Worm (Caenorhabditis elegans): ENCODE data around the gene eral-1.

The eral-1 gene

ce11 chrII:9621913-9622348 is 32.4 kb upstream of the eral-1 start (continued):
- TF ChIP-seq ekl-4 (GFP tag; IDR thresholded peaks at IDR 0.05): no peak
- no peak for TF ChIP-seq chd-7 (tag; optimal IDR thresholded peaks at IDR 0.05)
- no peak for TF ChIP-seq F49E8.2 (tag; optimal IDR thresholded peaks at IDR 0.05; ENCODE audit: insufficient read depth)
- no peak for TF ChIP-seq hmg-1.2 (GFP tag; IDR thresholded peaks at IDR 0.05)
- no peak for TF ChIP-seq C17E4.6 (GFP tag; IDR thresholded peaks at IDR 0.05)
- no peak for TF ChIP-seq ZK185.1 (tag; optimal IDR thresholded peaks at IDR 0.05; ENCODE audit: poor library complexity, severe bottlenecking)
- no peak for TF ChIP-seq nfyb-1 (GFP tag; IDR thresholded peaks at IDR 0.05)
- TF ChIP-seq F10E7.11 (tag; optimal IDR thresholded peaks at IDR 0.05): no peak
- no peak for TF ChIP-seq repo-1 (tag; optimal IDR thresholded peaks at IDR 0.05)
- no peak for TF ChIP-seq ceh-58 (GFP tag; IDR thresholded peaks at IDR 0.05)
- TF ChIP-seq snpc-1.1 (tag; optimal IDR thresholded peaks at IDR 0.05; ENCODE audit: insufficient read depth): no peak
- TF ChIP-seq pbrm-1 (GFP tag; IDR thresholded peaks at IDR 0.05): 0 out of 2 replicates have a peak, but pooled peaks have one; percentile 25
- TF ChIP-seq F23B12.7 (tag; optimal IDR thresholded peaks at IDR 0.05; ENCODE audit: insufficient read depth): no peak
- TF ChIP-seq Y95B8A.8 (GFP tag; IDR thresholded peaks at IDR 0.05): no peak
- no peak for TF ChIP-seq tbp1 (GFP tag; optimal IDR thresholded peaks at IDR 0.05)
- TF ChIP-seq pha-4 (tag; optimal IDR thresholded peaks at IDR 0.05): no peak
- TF ChIP-seq Y67H2A.10 (GFP tag; conservative IDR thresholded peaks at IDR 0.05): no peak
- TF ChIP-seq cebp-1 (GFP tag; IDR thresholded peaks at IDR 0.05): peak; percentile 69
- TF ChIP-seq cebp-1 (tag; optimal IDR thresholded peaks at IDR 0.05): peak; percentile 82
- TF ChIP-seq snpc-4 (GFP tag; optimal IDR thresholded peaks at IDR 0.05): no peak
- TF ChIP-seq snpc-4 (tag; optimal IDR thresholded peaks at IDR 0.05): no peak
- TF ChIP-seq ztf-26 (tag; optimal IDR thresholded peaks at IDR 0.05): no peak
- TF ChIP-seq mxl-1 (tag; optimal IDR thresholded peaks at IDR 0.05): no peak
- no peak for TF ChIP-seq F22D6.2 (tag; optimal IDR thresholded peaks at IDR 0.05)
- no peak for TF ChIP-seq gei-17 (GFP tag; optimal IDR thresholded peaks at IDR 0.05)
- TF ChIP-seq lsl-1 (GFP tag; optimal IDR thresholded peaks at IDR 0.05): no peak
- no peak for TF ChIP-seq B0261.1 (tag; optimal IDR thresholded peaks at IDR 0.05)
- no peak for TF ChIP-seq mes-4 (tag; optimal IDR thresholded peaks at IDR 0.05)
- TF ChIP-seq madf-10 (tag; optimal IDR thresholded peaks at IDR 0.05): no peak

ce11 chrII:9621121-9621520 is 31.6 kb upstream of the eral-1 start:
- TF ChIP-seq snpc-1.1 (tag; optimal IDR thresholded peaks at IDR 0.05; ENCODE audit: insufficient read depth): no peak
- TF ChIP-seq F57A8.1 (GFP tag; optimal IDR thresholded peaks at IDR 0.05): no peak
- TF ChIP-seq madf-3 (GFP tag; IDR thresholded peaks at IDR 0.05): no peak
- no peak for TF ChIP-seq egrh-3 (GFP tag; IDR thresholded peaks at IDR 0.05)
- TF ChIP-seq chd-7 (tag; optimal IDR thresholded peaks at IDR 0.05): no peak
- TF ChIP-seq zfh-2 (GFP tag; conservative IDR thresholded peaks at IDR 0.05): peak; percentile 41
- TF ChIP-seq mcd-1 (GFP tag; IDR thresholded peaks at IDR 0.05): 0 out of 2 replicates have a peak, but pooled peaks have one; percentile 35
- TF ChIP-seq hmg-1.2 (GFP tag; IDR thresholded peaks at IDR 0.05): peak; percentile 14; the same call in 1 of the 2 replicates
- peak; percentile 43 for TF ChIP-seq pha-4 (tag; optimal IDR thresholded peaks at IDR 0.05)
- 0 out of 2 replicates have a peak, but pooled peaks have one; percentile 14 for TF ChIP-seq dox-1 (GFP tag; IDR thresholded peaks at IDR 0.05)
- no peak for TF ChIP-seq ztf-25 (GFP tag; IDR thresholded peaks at IDR 0.05)
- no peak for TF ChIP-seq hmg-20 (GFP tag; IDR thresholded peaks at IDR 0.05)
- TF ChIP-seq rcor-1 (GFP tag; IDR thresholded peaks at IDR 0.05): no peak
- TF ChIP-seq ama-1 (optimal IDR thresholded peaks at IDR 0.05): peak; percentile 33
- no peak for TF ChIP-seq ama-1 (GFP tag; optimal IDR thresholded peaks at IDR 0.05)
- TF ChIP-seq ekl-4 (GFP tag; IDR thresholded peaks at IDR 0.05): peak; percentile 27; the same call in 1 of the 2 replicates
- no peak for TF ChIP-seq madf-8 (GFP tag; conservative IDR thresholded peaks at IDR 0.05)

All from whole organism, young adult.